Worm (Caenorhabditis elegans) whole organism, early embryonic: ENCODE measurements around the gene K01G5.10.

ENCODE experiments used
- ama-1 ChIP-seq: fragments of 150-350 bp; optimal IDR thresholded peaks from 2 replicates; lab custom pipeline; 2014
- ceh-13 ChIP-seq: fragments of 200-800 bp; sonication (Bioruptor generic); optimal IDR thresholded peaks from 2 replicates; lab custom pipeline; 2018; ENCODE audit warnings: mild to moderate bottlenecking, missing genetic modification characterization, missing compliant biosample characterization

- peak; percentile 73 for TF ChIP-seq ama-1 (lab: Kevin White, UChicago)
- TF ChIP-seq ceh-13 (GFP tag; lab: Kevin White, UChicago), result no peak
These were observed 18.4 kb downstream of the K01G5.10 start for ce11 chrIII:10739902-10740301.
